Worm (Caenorhabditis elegans) whole organism, L2 larva: ENCODE measurements around the gene mtss-1.

Source experiments
- C34F6.9 ChIP-seq: fragments of 150-350 bp; optimal IDR thresholded peaks from 2 replicates; lab custom pipeline; 2014; ENCODE audit warnings: missing biosample characterization, missing genetic modification characterization
- F13H6.1 ChIP-seq: sonication (generic microtip); optimal IDR thresholded peaks from 2 replicates; lab custom pipeline; 2016; ENCODE audit warnings: missing genetic modification characterization, missing compliant biosample characterization
- R02D3.7 ChIP-seq: fragments of 150-350 bp; optimal IDR thresholded peaks from 2 replicates; lab custom pipeline; 2014; ENCODE audit warnings: missing biosample characterization, missing genetic modification characterization
- Y55F3AM.14 ChIP-seq: fragments of 200-800 bp; sonication (Bioruptor generic); optimal IDR thresholded peaks from 2 replicates; lab custom pipeline; 2018; ENCODE audit warnings: mild to moderate bottlenecking, missing genetic modification characterization, missing compliant biosample characterization
- ZK546.5 ChIP-seq: sonication (generic microtip); optimal IDR thresholded peaks from 2 replicates; lab custom pipeline; 2017; ENCODE audit warnings: missing biosample characterization, missing genetic modification characterization
- alr-1 ChIP-seq: fragments of 150-350 bp; optimal IDR thresholded peaks from 2 replicates; lab custom pipeline; 2014; ENCODE audit warnings: missing biosample characterization, missing genetic modification characterization
- aly-2 ChIP-seq: fragments of 150-350 bp; optimal IDR thresholded peaks from 2 replicates; lab custom pipeline; 2014; ENCODE audit warnings: missing biosample characterization, missing genetic modification characterization
- ama-1 ChIP-seq: fragments of 150-350 bp; optimal IDR thresholded peaks from 2 replicates; lab custom pipeline; 2018; ENCODE audit warnings: inconsistent platforms
- blmp-1 ChIP-seq: sonication (generic microtip); optimal IDR thresholded peaks from 2 replicates; lab custom pipeline; 2017; ENCODE audit warnings: missing genetic modification characterization, mild to moderate bottlenecking, missing compliant biosample characterization, antibody characterized with exemption, moderate library complexity; ENCODE audit not compliant: insufficient read depth
- ceh-16 ChIP-seq: fragments of 150-350 bp; optimal IDR thresholded peaks from 2 replicates; lab custom pipeline; 2014; ENCODE audit warnings: missing biosample characterization, missing genetic modification characterization
- ceh-82 ChIP-seq: fragments of 150-350 bp; optimal IDR thresholded peaks from 2 replicates; lab custom pipeline; 2014; ENCODE audit warnings: missing biosample characterization, missing genetic modification characterization
- crh-2 ChIP-seq: sonication (generic microtip); optimal IDR thresholded peaks from 2 replicates; lab custom pipeline; 2017; ENCODE audit warnings: missing biosample characterization, missing genetic modification characterization
- dmd-4 ChIP-seq: sonication (generic microtip); optimal IDR thresholded peaks from 2 replicates; lab custom pipeline; 2017; ENCODE audit warnings: missing biosample characterization, missing genetic modification characterization
- egl-27 ChIP-seq: sonication (generic microtip); optimal IDR thresholded peaks from 3 replicates; lab custom pipeline; 2017; ENCODE audit warnings: missing biosample characterization, missing genetic modification reagents, missing genetic modification characterization
- elt-1 ChIP-seq: fragments of 150-350 bp; optimal IDR thresholded peaks from 2 replicates; lab custom pipeline; 2014; ENCODE audit warnings: missing biosample characterization, missing genetic modification characterization
- elt-3 ChIP-seq: sonication (generic microtip); optimal IDR thresholded peaks from 2 replicates; lab custom pipeline; 2017; ENCODE audit warnings: missing biosample characterization, missing genetic modification characterization
- fos-1 ChIP-seq: fragments of 150-350 bp; optimal IDR thresholded peaks from 2 replicates; lab custom pipeline; 2014; ENCODE audit warnings: missing biosample characterization, missing genetic modification characterization
- gmeb-1 ChIP-seq: fragments of 150-350 bp; optimal IDR thresholded peaks from 2 replicates; lab custom pipeline; 2014; ENCODE audit warnings: missing biosample characterization, missing genetic modification characterization
- lin-11 ChIP-seq: fragments of 150-350 bp; sonication (generic microtip); optimal IDR thresholded peaks from 2 replicates; lab custom pipeline; 2014; ENCODE audit warnings: missing biosample characterization, missing genetic modification characterization, inconsistent platforms, mixed read lengths
- lin-13 ChIP-seq: fragments of 150-350 bp; optimal IDR thresholded peaks from 2 replicates; lab custom pipeline; 2014; ENCODE audit warnings: missing biosample characterization, missing genetic modification reagents, missing genetic modification characterization
- lin-39 ChIP-seq: fragments of 150-350 bp; optimal IDR thresholded peaks from 2 replicates; lab custom pipeline; 2014; ENCODE audit warnings: missing biosample characterization, missing genetic modification reagents, missing genetic modification characterization
- lsy-2 ChIP-seq, 2 experiments: fragments of 150-350 bp in 1 of 2; sonication (generic microtip) in 1 of 2; optimal IDR thresholded peaks; 2 replicates each; lab custom pipeline; 2014 to 2017; ENCODE audit warnings: missing biosample characterization in 2 of 2, missing genetic modification characterization in 2 of 2
- mab-5 ChIP-seq: fragments of 150-350 bp; optimal IDR thresholded peaks from 2 replicates; lab custom pipeline; 2014; ENCODE audit warnings: missing biosample characterization, missing genetic modification characterization
- mbf-1 ChIP-seq: sonication (generic microtip); optimal IDR thresholded peaks from 2 replicates; lab custom pipeline; 2017; ENCODE audit warnings: missing biosample characterization, missing genetic modification characterization
- mdl-1 ChIP-seq, 2 experiments: fragments of 150-350 bp in 1 of 2; sonication (generic microtip) in 1 of 2; optimal IDR thresholded peaks; 2 replicates each; lab custom pipeline; 2017; ENCODE audit warnings: missing biosample characterization in 2 of 2, missing genetic modification characterization in 2 of 2
- nhr-10 ChIP-seq: sonication (generic microtip); optimal IDR thresholded peaks from 2 replicates; lab custom pipeline; 2017; ENCODE audit warnings: missing biosample characterization, missing genetic modification characterization
- nhr-11 ChIP-seq: fragments of 150-350 bp; optimal IDR thresholded peaks from 2 replicates; lab custom pipeline; 2014; ENCODE audit warnings: missing biosample characterization, missing genetic modification characterization
- nhr-12 ChIP-seq: fragments of 150-350 bp; optimal IDR thresholded peaks from 2 replicates; lab custom pipeline; 2014; ENCODE audit warnings: missing biosample characterization, missing genetic modification characterization
- nhr-129 ChIP-seq: fragments of 150-350 bp; optimal IDR thresholded peaks from 2 replicates; lab custom pipeline; 2014; ENCODE audit warnings: missing biosample characterization, missing genetic modification characterization
- nhr-21 ChIP-seq: fragments of 150-350 bp; optimal IDR thresholded peaks from 2 replicates; lab custom pipeline; 2014; ENCODE audit warnings: missing biosample characterization, missing genetic modification characterization
- nhr-23 ChIP-seq: fragments of 150-350 bp; optimal IDR thresholded peaks from 2 replicates; lab custom pipeline; 2014; ENCODE audit warnings: missing biosample characterization, missing genetic modification reagents, missing genetic modification characterization
- nhr-237 ChIP-seq: fragments of 150-350 bp; optimal IDR thresholded peaks from 2 replicates; lab custom pipeline; 2014; ENCODE audit warnings: missing biosample characterization, missing genetic modification characterization
- nhr-25 ChIP-seq: fragments of 150-350 bp; sonication (generic microtip); optimal IDR thresholded peaks from 3 replicates; lab custom pipeline; 2014; ENCODE audit warnings: missing biosample characterization, missing genetic modification characterization
- nhr-6 ChIP-seq: fragments of 150-350 bp; optimal IDR thresholded peaks from 2 replicates; lab custom pipeline; 2014; ENCODE audit warnings: missing biosample characterization, missing genetic modification characterization
- nhr-77 ChIP-seq: fragments of 150-350 bp; optimal IDR thresholded peaks from 2 replicates; lab custom pipeline; 2014; ENCODE audit warnings: missing biosample characterization, missing genetic modification characterization
- peb-1 ChIP-seq: fragments of 150-350 bp; optimal IDR thresholded peaks from 2 replicates; lab custom pipeline; 2014; ENCODE audit warnings: missing biosample characterization, missing genetic modification characterization
- sem-4 ChIP-seq: fragments of 150-350 bp; optimal IDR thresholded peaks from 2 replicates; lab custom pipeline; 2014; ENCODE audit warnings: missing biosample characterization, missing genetic modification reagents, missing genetic modification characterization
- skn-1 ChIP-seq: sonication (generic microtip); optimal IDR thresholded peaks from 2 replicates; lab custom pipeline; 2017; ENCODE audit warnings: missing biosample characterization, missing genetic modification characterization
- sma-3 ChIP-seq: sonication (generic microtip); optimal IDR thresholded peaks from 2 replicates; lab custom pipeline; 2016; ENCODE audit warnings: missing genetic modification reagents, missing genetic modification characterization, missing compliant biosample characterization
- sma-9 ChIP-seq, 2 experiments: fragments of 150-350 bp in 1 of 2; sonication (generic microtip) in 1 of 2; optimal IDR thresholded peaks; 2 replicates each; lab custom pipeline; 2014 to 2016; ENCODE audit warnings: missing genetic modification characterization in 2 of 2, mild to moderate bottlenecking in 1 of 2, missing biosample characterization in 1 of 2, missing compliant biosample characterization in 1 of 2, missing genetic modification reagents in 1 of 2, moderate library complexity in 1 of 2
- snpc-4 ChIP-seq: fragments of 150-350 bp; optimal IDR thresholded peaks from 2 replicates; lab custom pipeline; 2014; ENCODE audit warnings: missing biosample characterization, missing genetic modification characterization
- unc-39 ChIP-seq: fragments of 150-350 bp; optimal IDR thresholded peaks from 2 replicates; lab custom pipeline; 2014; ENCODE audit warnings: missing biosample characterization, missing genetic modification characterization
- unc-55 ChIP-seq: fragments of 150-350 bp; sonication (generic microtip); optimal IDR thresholded peaks from 3 replicates; lab custom pipeline; 2014; ENCODE audit warnings: missing biosample characterization, missing genetic modification reagents, missing genetic modification characterization
- unc-62 ChIP-seq: fragments of 150-350 bp; optimal IDR thresholded peaks from 2 replicates; lab custom pipeline; 2014; ENCODE audit warnings: missing biosample characterization, missing genetic modification reagents, missing genetic modification characterization
- zag-1 ChIP-seq: fragments of 150-350 bp; optimal IDR thresholded peaks from 2 replicates; lab custom pipeline; 2014; ENCODE audit warnings: missing biosample characterization, missing genetic modification characterization
- ztf-1 ChIP-seq: fragments of 200-800 bp; sonication (Bioruptor generic); conservative IDR thresholded peaks from 2 replicates; pipeline ENCODE4 v1.3.6; 2022; ENCODE audit warnings: missing genetic modification characterization, missing compliant biosample characterization
- ztf-11 ChIP-seq: sonication (generic microtip); optimal IDR thresholded peaks from 2 replicates; lab custom pipeline; 2017; ENCODE audit warnings: missing biosample characterization, missing genetic modification characterization
- ztf-4 ChIP-seq: fragments of 150-350 bp; optimal IDR thresholded peaks from 2 replicates; lab custom pipeline; 2014; ENCODE audit warnings: missing biosample characterization, missing genetic modification characterization

Gene mtss-1

ce11 chrIII:8779912-8780311 lies 11.8 kb downstream of the mtss-1 start, which contains the start of gene K02D10.4:
Gene K02D10.4, minus strand, starts transcription at chrIII:8780012.
- TF ChIP-seq fos-1 (tag; lab: Kevin White, UChicago) (no peak), sem-4 (tag; lab: Kevin White, UChicago) (no peak), nhr-12 (no peak), nhr-25 (tag; lab: Kevin White, UChicago) (no peak), ceh-16 (tag; lab: Kevin White, UChicago) (no peak), egl-27 (tag; lab: Kevin White, UChicago) (no peak), crh-2 (tag; lab: Kevin White, UChicago) (no peak), zag-1 (tag; lab: Kevin White, UChicago) (no peak), aly-2 (tag; lab: Kevin White, UChicago) (no peak), mbf-1 (tag; lab: Kevin White, UChicago) (no peak), Y55F3AM.14 (GFP tag; lab: Kevin White, UChicago) (no peak), snpc-4 (no peak), unc-55 (GFP tag; lab: Kevin White, UChicago) (no peak)

- TF ChIP-seq nhr-21 (tag; lab: Kevin White, UChicago), result peak; percentile 92
- peak; percentile 44 for TF ChIP-seq C34F6.9 (tag; lab: Kevin White, UChicago)
- no peak for TF ChIP-seq nhr-11 (tag; lab: Kevin White, UChicago)
- TF ChIP-seq R02D3.7 (tag; lab: Kevin White, UChicago), result no peak
- no peak for TF ChIP-seq Y55F3AM.14 (GFP tag; lab: Kevin White, UChicago)
- TF ChIP-seq nhr-23, result no peak
- peak; percentile 95 for TF ChIP-seq nhr-25 (tag; lab: Kevin White, UChicago)
- peak; percentile 73 for TF ChIP-seq sma-9 (GFP tag; optimal IDR thresholded peaks at IDR 0.05; lab: Kevin White, UChicago)
- no peak for TF ChIP-seq sma-9 (tag; optimal IDR thresholded peaks at IDR 0.05; lab: Kevin White, UChicago)
- peak; percentile 39 for TF ChIP-seq unc-55 (GFP tag; lab: Kevin White, UChicago)
- no peak for TF ChIP-seq zag-1 (tag; lab: Kevin White, UChicago)
- no peak for TF ChIP-seq peb-1 (tag; lab: Kevin White, UChicago)
- no peak for TF ChIP-seq aly-2 (tag; lab: Kevin White, UChicago)
- no peak for TF ChIP-seq ztf-1 (GFP tag; lab: Robert Waterston, UW)
- no peak for TF ChIP-seq ama-1
- no peak for TF ChIP-seq lin-39 (tag; lab: Kevin White, UChicago)
- TF ChIP-seq mab-5, result no peak
- TF ChIP-seq nhr-6, result peak; percentile 14
- peak in 1 of 2 experiments; percentile 62 for TF ChIP-seq lsy-2 (tag; optimal IDR thresholded peaks at IDR 0.05; lab: Kevin White, UChicago)
- TF ChIP-seq mbf-1 (tag; lab: Kevin White, UChicago), result no peak
- peak; percentile 56 for TF ChIP-seq egl-27 (tag; lab: Kevin White, UChicago)
- TF ChIP-seq dmd-4 (tag; lab: Kevin White, UChicago), result no peak
- TF ChIP-seq sma-3 (GFP tag; lab: Kevin White, UChicago), result peak; percentile 91
- peak; percentile 73 for TF ChIP-seq crh-2 (tag; lab: Kevin White, UChicago)
- no peak for TF ChIP-seq skn-1
- no peak for TF ChIP-seq lin-11 (tag; lab: Kevin White, UChicago)
- no peak for TF ChIP-seq ceh-82 (tag; lab: Kevin White, UChicago)
- no peak for TF ChIP-seq nhr-12
- no peak for TF ChIP-seq alr-1 (tag; lab: Kevin White, UChicago)
- no peak for TF ChIP-seq ZK546.5 (tag; lab: Kevin White, UChicago)
- no peak for TF ChIP-seq nhr-237 (tag; lab: Kevin White, UChicago)
- no peak for TF ChIP-seq nhr-10 (tag; lab: Kevin White, UChicago)
- TF ChIP-seq elt-1, result no peak
- peak; percentile 43 to 81 for TF ChIP-seq mdl-1 (tag; optimal IDR thresholded peaks at IDR 0.05; lab: Kevin White, UChicago)
- TF ChIP-seq gmeb-1 (tag; lab: Kevin White, UChicago), result peak; percentile 37
- TF ChIP-seq nhr-77, result no peak
- TF ChIP-seq F13H6.1, result peak; percentile 29
- TF ChIP-seq ztf-4, result peak; percentile 3
- TF ChIP-seq sem-4 (tag; lab: Kevin White, UChicago), result peak; percentile 47
- peak; percentile 40 for TF ChIP-seq lin-13 (GFP tag; lab: Kevin White, UChicago)
- TF ChIP-seq elt-3 (tag; lab: Kevin White, UChicago), result no peak
- no peak for TF ChIP-seq unc-39 (tag; lab: Kevin White, UChicago)
- no peak for TF ChIP-seq ceh-16 (tag; lab: Kevin White, UChicago)
- TF ChIP-seq blmp-1 (tag; lab: Kevin White, UChicago), result peak; percentile 83
- peak; percentile 79 for TF ChIP-seq fos-1 (tag; lab: Kevin White, UChicago)
- TF ChIP-seq unc-62 (GFP tag; lab: Kevin White, UChicago), result no peak
- no peak for TF ChIP-seq ztf-11 (tag; lab: Kevin White, UChicago)
- TF ChIP-seq snpc-4, result no peak
- peak; percentile 37 for TF ChIP-seq nhr-129
Observed at ce11 chrIII:8780473-8780872, 12.4 kb downstream of the mtss-1 start.
